Fruit fly (Drosophila melanogaster): ENCODE measurements around the gene CG42675.

DNA sequence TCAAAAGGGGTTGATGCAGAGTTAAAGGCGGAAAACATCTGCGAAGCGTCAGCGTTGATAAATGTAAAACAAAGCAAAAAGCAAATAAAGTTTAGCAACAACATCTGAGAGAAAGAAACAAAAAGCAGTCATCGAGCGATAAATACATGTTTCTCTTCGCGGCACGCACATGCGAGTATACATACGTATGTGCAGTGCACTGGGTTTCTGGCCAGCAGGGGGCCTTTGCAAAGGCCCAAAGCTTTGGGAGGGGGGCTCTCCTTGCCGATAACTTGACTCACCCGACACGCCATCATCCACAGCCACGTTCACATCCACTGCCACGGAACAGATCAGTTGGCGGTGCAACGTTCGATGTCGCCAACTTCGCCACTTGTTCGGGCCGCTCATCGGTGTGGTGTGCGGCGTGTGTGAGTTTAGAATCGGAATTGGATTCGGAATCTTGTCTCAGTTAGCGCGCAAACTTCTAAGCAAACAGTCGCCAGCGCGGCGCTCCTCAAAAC is at the start of gene CG42675:
- no peak for TF ChIP-seq CG14014 (GFP tag; IDR thresholded peaks at IDR 0.05)
- no peak for TF ChIP-seq CG15073 (GFP tag; optimal IDR thresholded peaks at IDR 0.05)
